Worm (Caenorhabditis elegans) whole organism, late embryonic: ENCODE data around the gene AH10.4.

ENCODE experiments used
- Y22D7AL.16 ChIP-seq: sonication (generic microtip); optimal IDR thresholded peaks from 2 replicates; lab custom pipeline; 2016; ENCODE audit warnings: missing genetic modification characterization, missing compliant biosample characterization
- ama-1 ChIP-seq: fragments of 150-350 bp; optimal IDR thresholded peaks from 2 replicates; lab custom pipeline; 2014
- ceh-18 ChIP-seq: sonication (generic microtip); optimal IDR thresholded peaks from 2 replicates; lab custom pipeline; 2016; ENCODE audit warnings: missing genetic modification characterization, missing compliant biosample characterization
- ceh-22 ChIP-seq: sonication (generic microtip); optimal IDR thresholded peaks from 2 replicates; lab custom pipeline; 2017; ENCODE audit warnings: missing biosample characterization, missing genetic modification characterization

DNA sequence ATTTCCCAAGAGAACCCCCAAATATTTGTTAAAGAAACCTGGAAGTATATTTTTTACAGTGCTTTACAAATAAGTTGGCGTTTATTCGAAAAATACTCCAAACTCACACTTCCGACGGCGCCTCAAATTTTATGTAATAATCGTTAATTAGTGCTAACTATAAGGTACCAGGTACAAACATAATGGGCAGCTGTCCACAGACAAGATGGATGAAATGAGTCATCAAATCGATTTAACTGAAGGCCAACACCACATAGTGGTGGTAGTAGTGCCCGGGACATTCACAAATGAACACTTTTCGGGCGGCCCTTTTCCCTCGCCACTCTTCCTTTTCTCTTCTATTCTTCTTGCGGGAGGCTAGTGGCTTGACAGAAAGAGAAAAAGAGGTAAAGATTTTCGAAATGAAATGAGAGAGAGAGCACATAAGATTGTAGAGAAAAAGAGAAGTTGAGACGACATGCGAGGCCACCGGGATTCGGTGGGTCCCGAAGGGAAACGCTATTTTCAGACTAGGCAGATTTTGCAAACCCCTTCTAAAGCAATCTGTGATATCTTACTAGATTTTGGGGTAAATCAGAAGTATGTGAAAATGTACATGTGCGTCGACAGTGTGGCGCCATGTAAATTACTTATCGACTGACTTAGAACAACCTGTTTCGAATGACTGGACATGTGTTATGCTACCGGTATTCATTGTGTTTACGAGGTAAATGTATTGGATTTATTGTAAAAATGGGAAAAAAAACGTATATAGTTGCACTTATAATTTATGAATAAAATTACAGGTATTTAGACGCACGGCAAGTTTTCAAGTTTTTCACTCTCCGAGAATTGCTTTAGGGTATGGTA, 1.8 kb upstream of the AH10.4 start:
- no peak for TF ChIP-seq ceh-18 (tag; lab: Kevin White, UChicago)
- TF ChIP-seq ama-1 (lab: Kevin White, UChicago), result no peak
- no peak for TF ChIP-seq ceh-22 (tag; lab: Kevin White, UChicago)
- TF ChIP-seq Y22D7AL.16 (tag; lab: Kevin White, UChicago), result no peak
